Worm (Caenorhabditis elegans) whole organism, mixed stage, embryonic: Measurements from ENCODE around the gene let-99.

Experiments
- bed-3 ChIP-seq: fragments of 200-800 bp; sonication (Bioruptor generic); optimal IDR thresholded peaks from 3 replicates; lab custom pipeline; 2018; ENCODE audit warnings: mild to moderate bottlenecking, missing genetic modification characterization, moderate library complexity, missing compliant biosample characterization
- mep-1 ChIP-seq: fragments of 150-350 bp; optimal IDR thresholded peaks from 2 replicates; lab custom pipeline; 2017; ENCODE audit warnings: missing biosample characterization, missing genetic modification reagents, missing genetic modification characterization, inconsistent platforms
- nhr-12 ChIP-seq: fragments of 150-350 bp; optimal IDR thresholded peaks from 2 replicates; lab custom pipeline; 2014; ENCODE audit warnings: missing biosample characterization, missing genetic modification characterization
- pha-4 ChIP-seq: fragments of 150-350 bp; optimal IDR thresholded peaks from 2 replicates; lab custom pipeline; 2018; ENCODE audit warnings: missing biosample characterization, missing genetic modification reagents, missing genetic modification characterization
- sem-2 ChIP-seq: fragments of 200-800 bp; sonication (Bioruptor generic); optimal IDR thresholded peaks from 2 replicates; lab custom pipeline; 2018; ENCODE audit warnings: mild to moderate bottlenecking, missing genetic modification characterization, missing compliant biosample characterization
- unc-39 ChIP-seq: fragments of 150-350 bp; optimal IDR thresholded peaks from 2 replicates; lab custom pipeline; 2014; ENCODE audit warnings: missing biosample characterization, missing genetic modification characterization
- ztf-11 ChIP-seq: fragments of 150-350 bp; optimal IDR thresholded peaks from 2 replicates; lab custom pipeline; 2014; ENCODE audit warnings: missing biosample characterization, missing genetic modification characterization

DNA sequence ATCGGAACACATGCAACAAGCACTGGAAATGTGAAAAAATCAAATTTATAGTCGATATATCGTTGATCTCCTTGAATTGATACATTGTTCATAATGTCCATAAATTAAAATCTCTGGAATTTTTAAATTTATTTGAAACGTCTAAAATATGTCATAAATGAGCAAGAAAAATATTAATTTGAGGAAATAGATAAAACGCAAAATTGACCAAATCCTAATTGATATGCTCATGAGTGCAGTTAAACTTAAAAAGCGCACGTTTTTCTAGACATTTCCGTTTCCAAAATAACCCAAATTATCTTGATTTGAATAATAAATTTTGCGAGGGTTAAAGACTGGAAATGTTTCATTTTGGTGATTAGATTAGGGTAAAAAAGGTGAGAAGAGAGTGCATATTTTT lies 45.1 kb upstream of the let-99 start, which contains the start of gene sru-13:
- no peak for TF ChIP-seq unc-39 (tag; lab: Kevin White, UChicago)
- no peak for TF ChIP-seq ztf-11 (tag; lab: Kevin White, UChicago)
- TF ChIP-seq sem-2 (GFP tag; lab: Kevin White, UChicago), result no peak
- TF ChIP-seq pha-4 (tag; lab: Kevin White, UChicago), result no peak
- TF ChIP-seq mep-1 (tag; lab: Kevin White, UChicago), result no peak
- no peak for TF ChIP-seq nhr-12 (tag; lab: Kevin White, UChicago)
- no peak for TF ChIP-seq bed-3 (GFP tag; lab: Kevin White, UChicago)
